Worm (Caenorhabditis elegans): ENCODE results near the gene shk-1.

shk-1 gene

ce11 chrII:9727192-9727699, 30.8 kb upstream of the shk-1 start (continued):
- TF ChIP-seq hlh-12 (tag; optimal IDR thresholded peaks at IDR 0.05) (no peak), aptf-2 (GFP tag; conservative IDR thresholded peaks at IDR 0.05) (no peak)

ce11 chrII:9728506-9728905, 29.5 kb upstream of the shk-1 start:
- TF ChIP-seq sptf-2 (GFP tag; optimal IDR thresholded peaks at IDR 0.05) (no peak), efl-1 (GFP tag; optimal IDR thresholded peaks at IDR 0.05) (peak; percentile 34)

- TF ChIP-seq ztf-3 (GFP tag; optimal IDR thresholded peaks at IDR 0.05): no peak
- no peak for TF ChIP-seq F23B12.7 (tag; optimal IDR thresholded peaks at IDR 0.05; ENCODE audit: insufficient read depth)
- no peak for TF ChIP-seq dpff-1 (tag; optimal IDR thresholded peaks at IDR 0.05)
- TF ChIP-seq efl-1 (GFP tag; optimal IDR thresholded peaks at IDR 0.05): no peak
- no peak for TF ChIP-seq pbrm-1 (GFP tag; IDR thresholded peaks at IDR 0.05)
- no peak for TF ChIP-seq snpc-1.1 (tag; optimal IDR thresholded peaks at IDR 0.05; ENCODE audit: insufficient read depth)
- no peak for TF ChIP-seq F39B2.1 (GFP tag; IDR thresholded peaks at IDR 0.05)
- no peak for TF ChIP-seq Y53F4B.3 (GFP tag; IDR thresholded peaks at IDR 0.05)
- TF ChIP-seq ceh-58 (GFP tag; IDR thresholded peaks at IDR 0.05): no peak
- TF ChIP-seq B0019.2 (GFP tag; conservative IDR thresholded peaks at IDR 0.05): no peak
- no peak for TF ChIP-seq let-526 (GFP tag; IDR thresholded peaks at IDR 0.05)
- no peak for TF ChIP-seq ztf-6 (GFP tag; IDR thresholded peaks at IDR 0.05)
- TF ChIP-seq let-607 (tag; optimal IDR thresholded peaks at IDR 0.05): no peak
- no peak for TF ChIP-seq lin-26 (GFP tag; IDR thresholded peaks at IDR 0.05)
- TF ChIP-seq rec-8 (tag; optimal IDR thresholded peaks at IDR 0.05): no peak
Observed at ce11 chrII:9729196-9729595, 28.8 kb upstream of the shk-1 start.

ce11 chrII:9729866-9730265, 28.2 kb upstream of the shk-1 start:
- TF ChIP-seq ztf-18 (tag; optimal IDR thresholded peaks at IDR 0.05): no peak
- TF ChIP-seq akir-1 (GFP tag; optimal IDR thresholded peaks at IDR 0.05): no peak
- no peak for TF ChIP-seq hrde-1 (tag; optimal IDR thresholded peaks at IDR 0.05; ENCODE audit: borderline replicate concordance)
- TF ChIP-seq ztf-3 (GFP tag; optimal IDR thresholded peaks at IDR 0.05): no peak
- TF ChIP-seq ekl-4 (GFP tag; IDR thresholded peaks at IDR 0.05): no peak
- TF ChIP-seq hmg-1.2 (GFP tag; IDR thresholded peaks at IDR 0.05): peak; percentile 93
- 0 out of 2 replicates have a peak, but pooled peaks have one; percentile 12 for TF ChIP-seq zfh-2 (GFP tag; conservative IDR thresholded peaks at IDR 0.05)
- TF ChIP-seq F33H1.4 (GFP tag; IDR thresholded peaks at IDR 0.05): no peak
- no peak for TF ChIP-seq tbx-9 (tag; optimal IDR thresholded peaks at IDR 0.05; ENCODE audit: borderline replicate concordance)
- TF ChIP-seq Y53G8AR.9 (GFP tag; conservative IDR thresholded peaks at IDR 0.05): no peak
- TF ChIP-seq ceh-40 (GFP tag; IDR thresholded peaks at IDR 0.05): no peak
- no peak for TF ChIP-seq ceh-27 (GFP tag; optimal IDR thresholded peaks at IDR 0.05)
- TF ChIP-seq egrh-3 (GFP tag; IDR thresholded peaks at IDR 0.05): no peak
- TF ChIP-seq tbp1 (GFP tag; optimal IDR thresholded peaks at IDR 0.05): no peak
- no peak for TF ChIP-seq tlf-1 (GFP tag; optimal IDR thresholded peaks at IDR 0.05)

- peak; percentile 30; the same call in 1 of the 2 replicates for TF ChIP-seq zfh-2 (GFP tag; conservative IDR thresholded peaks at IDR 0.05)
- 0 out of 2 replicates have a peak, but pooled peaks have one; percentile 29 for TF ChIP-seq mcd-1 (GFP tag; IDR thresholded peaks at IDR 0.05)
- TF ChIP-seq F37B4.10 (GFP tag; IDR thresholded peaks at IDR 0.05): 0 out of 2 replicates have a peak, but pooled peaks have one; percentile 12
- TF ChIP-seq nfyb-1 (GFP tag; IDR thresholded peaks at IDR 0.05): peak; percentile 42; the same call in 1 of the 2 replicates
- peak; percentile 76; the same call in 1 of the 2 replicates for TF ChIP-seq hmg-1.2 (GFP tag; IDR thresholded peaks at IDR 0.05)
- TF ChIP-seq dox-1 (GFP tag; IDR thresholded peaks at IDR 0.05): peak; percentile 69
Observed at ce11 chrII:9731810-9732209, 26.2 kb upstream of the shk-1 start, which contains the start of gene mab-3. TSS of gene mab-3 (plus strand) at chrII:9732137.
